Fruit fly (Drosophila melanogaster): ENCODE results near the gene trv.

dm6 chr3R:28118111-28118510, 91.7 kb downstream of the trv start:
- TF ChIP-seq D1 (tag; optimal IDR thresholded peaks at IDR 0.05) (no peak), CG32121 (GFP tag; IDR thresholded peaks at IDR 0.05) (no peak), CG4496 (GFP tag; IDR thresholded peaks at IDR 0.05) (no peak), CG8301 (tag; optimal IDR thresholded peaks at IDR 0.05) (no peak), Ets98B (GFP tag; IDR thresholded peaks at IDR 0.05) (no peak), Snoo (tag; optimal IDR thresholded peaks at IDR 0.05) (no peak), CG34367 (tag; optimal IDR thresholded peaks at IDR 0.05) (no peak)
